Fruit fly (Drosophila melanogaster): ENCODE results near the gene ph-p.

- TF ChIP-seq CG10348 (GFP tag; IDR thresholded peaks at IDR 0.05), result no peak
- peak; percentile 5 for TF ChIP-seq CG15710 (tag; optimal IDR thresholded peaks at IDR 0.05)
- TF ChIP-seq CG8159 (tag; optimal IDR thresholded peaks at IDR 0.05), result peak; percentile 16
- TF ChIP-seq gl (tag; optimal IDR thresholded peaks at IDR 0.05), result peak; percentile 20
- TF ChIP-seq CG8301 (tag; optimal IDR thresholded peaks at IDR 0.05), result peak; percentile 11
- TF ChIP-seq CG12605 (GFP tag; IDR thresholded peaks at IDR 0.05), result peak; percentile 46; the same call in 1 of the 2 replicates
- TF ChIP-seq EcR (GFP tag; optimal IDR thresholded peaks at IDR 0.05), result no peak
These were observed 3.7 kb upstream of the ph-p start for dm6 chrX:2141854-2142216.

Measured in whole organism, pupa.